Fruit fly (Drosophila melanogaster): ENCODE results near the gene IntS12.

DNA sequence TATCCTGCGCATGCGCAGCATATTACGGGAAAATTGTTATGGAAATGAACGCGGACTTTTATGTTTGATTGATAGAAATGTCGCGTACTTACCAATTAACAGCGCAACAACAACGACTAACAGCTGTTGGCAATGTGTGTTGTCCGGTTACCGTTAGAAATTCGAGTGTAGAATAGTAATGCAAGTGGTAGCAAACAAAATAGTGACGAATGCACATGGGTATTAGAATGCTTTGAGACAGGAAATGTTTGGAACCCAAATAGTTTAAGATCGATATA, 19.8 kb downstream of the IntS12 start:
- TF ChIP-seq CG6792 (GFP tag; optimal IDR thresholded peaks at IDR 0.05) (no peak), CG11294 (GFP tag; IDR thresholded peaks at IDR 0.05) (no peak), Hr39 (GFP tag; optimal IDR thresholded peaks at IDR 0.05) (no peak), Sox102F (GFP tag; optimal IDR thresholded peaks at IDR 0.05) (no peak), dsx (GFP tag; optimal IDR thresholded peaks at IDR 0.05; ENCODE audit: poor library complexity, severe bottlenecking) (no peak), Blimp-1 (GFP tag; optimal IDR thresholded peaks at IDR 0.05) (no peak), fkh (GFP tag; optimal IDR thresholded peaks at IDR 0.05) (no peak), CG9139 (GFP tag; optimal IDR thresholded peaks at IDR 0.05) (no peak), Gug (GFP tag; IDR thresholded peaks at IDR 0.05) (no peak), Ets96B (tag; optimal IDR thresholded peaks at IDR 0.05) (no peak), CG8119 (GFP tag; IDR thresholded peaks at IDR 0.05) (no peak), CG15336 (GFP tag; IDR thresholded peaks at IDR 0.05) (no peak), topi (GFP tag; optimal IDR thresholded peaks at IDR 0.05) (no peak), achi (GFP tag; optimal IDR thresholded peaks at IDR 0.05) (no peak)

All from whole organism, prepupa.